Fruit fly (Drosophila melanogaster) whole organism, embryonic: ENCODE measurements around the gene CG9338.

ENCODE experiments used
- CG11085 ChIP-seq: fragments of 200-800 bp; sonication (Bioruptor generic); IDR thresholded peaks from 2 replicates; pipeline ENCODE4 v1.3.6; 2022; ENCODE audit warnings: missing biosample characterization, missing genetic modification characterization
- CG11560 ChIP-seq: fragments of 200-800 bp; sonication (Bioruptor generic); IDR thresholded peaks from 3 replicates; pipeline ENCODE4 v1.3.6; 2022; ENCODE audit warnings: missing biosample characterization, missing genetic modification characterization
- CG13424 ChIP-seq: fragments of 200-800 bp; sonication (Bioruptor generic); optimal IDR thresholded peaks from 2 replicates; lab custom pipeline; 2019; ENCODE audit warnings: missing biosample characterization, mild to moderate bottlenecking, missing genetic modification characterization, moderate library complexity
- CG13894 ChIP-seq: fragments of 200-800 bp; sonication (Bioruptor generic); optimal IDR thresholded peaks from 3 replicates; lab custom pipeline; 2018; ENCODE audit warnings: missing biosample characterization, mild to moderate bottlenecking, missing genetic modification characterization, moderate library complexity
- CG14050 ChIP-seq: fragments of 200-800 bp; sonication (Bioruptor generic); IDR thresholded peaks from 3 replicates; pipeline ENCODE4 v1.3.6; 2022; ENCODE audit warnings: missing biosample characterization, missing genetic modification characterization
- CG15011 ChIP-seq: fragments of 200-800 bp; sonication (Bioruptor generic); optimal IDR thresholded peaks from 3 replicates; lab custom pipeline; 2018; ENCODE audit warnings: missing biosample characterization, mild to moderate bottlenecking, missing genetic modification characterization
- CG15269 ChIP-seq: fragments of 200-800 bp; sonication (Bioruptor generic); optimal IDR thresholded peaks from 2 replicates; lab custom pipeline; 2018; ENCODE audit warnings: missing biosample characterization, mild to moderate bottlenecking, missing genetic modification characterization, moderate library complexity
- CG1647 ChIP-seq: fragments of 200-800 bp; sonication (Bioruptor generic); optimal IDR thresholded peaks from 3 replicates; lab custom pipeline; 2016; ENCODE audit warnings: missing biosample characterization, missing genetic modification characterization
- CG17568 ChIP-seq: fragments of 200-800 bp; sonication (Bioruptor generic); optimal IDR thresholded peaks from 2 replicates; lab custom pipeline; 2018; ENCODE audit warnings: missing biosample characterization, mild to moderate bottlenecking, missing genetic modification characterization, moderate library complexity
- CG2116 ChIP-seq: fragments of 200-800 bp; sonication (Bioruptor generic); optimal IDR thresholded peaks from 3 replicates; lab custom pipeline; 2018; ENCODE audit warnings: missing biosample characterization, mild to moderate bottlenecking, missing genetic modification characterization
- CG2678 ChIP-seq: fragments of 200-800 bp; sonication (Bioruptor generic); optimal IDR thresholded peaks from 3 replicates; lab custom pipeline; 2019; ENCODE audit warnings: missing biosample characterization, mild to moderate bottlenecking, missing genetic modification characterization, moderate library complexity
- CG4404 ChIP-seq: fragments of 200-800 bp; sonication (Bioruptor generic); IDR thresholded peaks from 2 replicates; pipeline ENCODE4 v1.3.6; 2022; ENCODE audit warnings: missing biosample characterization, missing genetic modification characterization
- CG7372 ChIP-seq: fragments of 200-800 bp; sonication (Bioruptor generic); IDR thresholded peaks from 2 replicates; pipeline ENCODE4 v1.3.6; 2022; ENCODE audit warnings: missing biosample characterization, missing genetic modification characterization
- CG7987 ChIP-seq: fragments of 200-800 bp; sonication (Bioruptor generic); optimal IDR thresholded peaks from 2 replicates; lab custom pipeline; 2018; ENCODE audit warnings: missing biosample characterization, mild to moderate bottlenecking, missing genetic modification characterization, moderate library complexity
- CG8290 ChIP-seq, 3 experiments: fragments of 200-800 bp; sonication (Bioruptor generic); optimal IDR thresholded peaks; 2 replicates each; lab custom pipeline; 2016 to 2019; ENCODE audit warnings: missing biosample characterization in 3 of 3, missing genetic modification characterization in 3 of 3, mild to moderate bottlenecking in 2 of 3, moderate library complexity in 1 of 3
- CG9817 ChIP-seq: fragments of 200-800 bp; sonication (Bioruptor generic); optimal IDR thresholded peaks from 2 replicates; lab custom pipeline; 2018; ENCODE audit warnings: missing biosample characterization, mild to moderate bottlenecking, missing genetic modification characterization, moderate library complexity
- CG9876 ChIP-seq: fragments of 200-800 bp; sonication (Bioruptor generic); optimal IDR thresholded peaks from 2 replicates; lab custom pipeline; 2016; ENCODE audit warnings: missing biosample characterization, missing genetic modification characterization
- Camta ChIP-seq: fragments of 200-800 bp; sonication (Bioruptor generic); optimal IDR thresholded peaks from 2 replicates; lab custom pipeline; 2016; ENCODE audit warnings: missing biosample characterization, missing genetic modification characterization
- Chrac-16 ChIP-seq: fragments of 200-800 bp; sonication (Bioruptor generic); optimal IDR thresholded peaks from 3 replicates; lab custom pipeline; 2016; ENCODE audit warnings: missing biosample characterization, missing genetic modification characterization
- CkIIα-i1 ChIP-seq: fragments of 200-800 bp; sonication (Bioruptor generic); IDR thresholded peaks from 2 replicates; pipeline ENCODE4 v1.3.6; 2022; ENCODE audit warnings: missing biosample characterization, missing genetic modification characterization
- Dll ChIP-seq: fragments of 200-800 bp; sonication (Bioruptor generic); IDR thresholded peaks from 4 replicates; pipeline ENCODE4 v1.3.6; 2022; ENCODE audit warnings: missing biosample characterization, missing genetic modification characterization; ENCODE audit not compliant: partially characterized antibody
- E2f2 ChIP-seq: fragments of 200-800 bp; sonication (Bioruptor generic); IDR thresholded peaks from 2 replicates; pipeline ENCODE4 v1.3.6; 2022; ENCODE audit warnings: missing biosample characterization, missing genetic modification characterization
- HLHmδ ChIP-seq: fragments of 200-800 bp; sonication (Bioruptor generic); optimal IDR thresholded peaks from 2 replicates; lab custom pipeline; 2018; ENCODE audit warnings: missing biosample characterization, mild to moderate bottlenecking, missing genetic modification characterization, moderate library complexity
- HmgD ChIP-seq: fragments of 200-800 bp; sonication (Bioruptor generic); optimal IDR thresholded peaks from 3 replicates; lab custom pipeline; 2016; ENCODE audit warnings: missing biosample characterization, missing genetic modification characterization
- Hmr ChIP-seq: fragments of 200-800 bp; sonication (Bioruptor generic); optimal IDR thresholded peaks from 3 replicates; lab custom pipeline; 2017; ENCODE audit warnings: mild to moderate bottlenecking, missing biosample characterization, missing genetic modification reagents, missing genetic modification characterization
- Med ChIP-seq: fragments of 200-800 bp; sonication (Bioruptor generic); peaks from one replicate; lab custom pipeline; 2016; ENCODE audit warnings: missing biosample characterization, missing genetic modification characterization, mild to moderate bottlenecking, inconsistent platforms, moderate library complexity
- Meics ChIP-seq: fragments of 200-800 bp; sonication (Bioruptor generic); optimal IDR thresholded peaks from 2 replicates; lab custom pipeline; 2017; ENCODE audit warnings: missing biosample characterization, mild to moderate bottlenecking, missing genetic modification characterization
- NFAT ChIP-seq: fragments of 200-800 bp; sonication (Bioruptor generic); IDR thresholded peaks from 2 replicates; pipeline ENCODE4 v1.3.6; 2022; ENCODE audit warnings: missing biosample characterization, missing genetic modification characterization
- Oli ChIP-seq: fragments of 200-800 bp; sonication (Bioruptor generic); optimal IDR thresholded peaks from 2 replicates; lab custom pipeline; 2018; ENCODE audit warnings: missing biosample characterization, mild to moderate bottlenecking, missing genetic modification characterization, moderate library complexity
- Six4 ChIP-seq: fragments of 200-800 bp; sonication (Bioruptor generic); optimal IDR thresholded peaks from 2 replicates; lab custom pipeline; 2016; ENCODE audit warnings: missing biosample characterization, missing genetic modification characterization
- Stat92E ChIP-seq, 3 experiments: fragments of >200 bp in 2 of 3; fragments of 200-800 bp in 1 of 3; sonication (Bioruptor generic) in 1 of 3; optimal IDR thresholded peaks; 2 replicates each; lab custom pipeline; 2017 to 2019; ENCODE audit warnings: missing biosample characterization in 3 of 3, missing genetic modification characterization in 3 of 3, mild to moderate bottlenecking in 1 of 3, moderate library complexity in 1 of 3
- Trl ChIP-seq, 3 experiments: fragments of >200 bp in 2 of 3; fragments of 200-800 bp in 1 of 3; sonication (Bioruptor generic) in 1 of 3; optimal IDR thresholded peaks; 2 replicates in 1 of 3; 3 replicates in 2 of 3; lab custom pipeline; 2016 to 2017; ENCODE audit warnings: missing biosample characterization in 1 of 3, missing genetic modification characterization in 1 of 3
- amos ChIP-seq: fragments of 200-800 bp; sonication (Bioruptor generic); IDR thresholded peaks from 2 replicates; pipeline ENCODE4 v1.3.6; 2022; ENCODE audit warnings: missing biosample characterization, missing genetic modification characterization; ENCODE audit not compliant: partially characterized antibody
- ato ChIP-seq: fragments of 200-800 bp; sonication (Bioruptor generic); IDR thresholded peaks from 2 replicates; pipeline ENCODE4 v1.3.6; 2022; ENCODE audit warnings: missing biosample characterization, missing genetic modification characterization; ENCODE audit not compliant: partially characterized antibody
- az2 ChIP-seq: fragments of 200-800 bp; sonication (Bioruptor generic); optimal IDR thresholded peaks from 3 replicates; lab custom pipeline; 2016; ENCODE audit warnings: missing biosample characterization, missing genetic modification characterization
- dan ChIP-seq: fragments of 200-800 bp; sonication (Bioruptor generic); IDR thresholded peaks from 2 replicates; pipeline ENCODE4 v1.3.6; 2022; ENCODE audit warnings: missing biosample characterization, missing genetic modification characterization
- dm ChIP-seq: fragments of 200-800 bp; sonication (Bioruptor generic); optimal IDR thresholded peaks from 3 replicates; lab custom pipeline; 2016; ENCODE audit warnings: missing biosample characterization, missing genetic modification characterization
- dmrt11E ChIP-seq: fragments of 200-800 bp; sonication (Bioruptor generic); optimal IDR thresholded peaks from 3 replicates; lab custom pipeline; 2018; ENCODE audit warnings: missing biosample characterization, mild to moderate bottlenecking, missing genetic modification characterization, moderate library complexity
- gfzf ChIP-seq: fragments of 200-800 bp; sonication (Bioruptor generic); optimal IDR thresholded peaks from 2 replicates; lab custom pipeline; 2016; ENCODE audit warnings: missing biosample characterization, mild to moderate bottlenecking, missing genetic modification characterization, moderate library complexity
- jing ChIP-seq: fragments of 200-800 bp; sonication (Bioruptor generic); optimal IDR thresholded peaks from 2 replicates; lab custom pipeline; 2018; ENCODE audit warnings: missing biosample characterization, mild to moderate bottlenecking, missing genetic modification characterization
- maf-S ChIP-seq: fragments of 200-800 bp; sonication (Bioruptor generic); optimal IDR thresholded peaks from 2 replicates; lab custom pipeline; 2016; ENCODE audit warnings: missing biosample characterization, missing genetic modification characterization
- mam ChIP-seq: fragments of 200-800 bp; sonication (Bioruptor generic); optimal IDR thresholded peaks from 3 replicates; lab custom pipeline; 2016; ENCODE audit warnings: missing biosample characterization, missing genetic modification characterization
- nerfin-1 ChIP-seq: fragments of 200-800 bp; sonication (Bioruptor generic); optimal IDR thresholded peaks from 3 replicates; lab custom pipeline; 2019; ENCODE audit warnings: missing biosample characterization, mild to moderate bottlenecking, missing genetic modification characterization, moderate library complexity
- pum ChIP-seq: fragments of 200-800 bp; sonication (Bioruptor generic); optimal IDR thresholded peaks from 2 replicates; lab custom pipeline; 2016; ENCODE audit warnings: missing biosample characterization, missing genetic modification characterization
- scrt ChIP-seq: fragments of 200-800 bp; sonication (Bioruptor generic); optimal IDR thresholded peaks from 2 replicates; lab custom pipeline; 2018; ENCODE audit warnings: missing biosample characterization, mild to moderate bottlenecking, missing genetic modification characterization, moderate library complexity
- sd ChIP-seq: fragments of 200-800 bp; sonication (Bioruptor generic); optimal IDR thresholded peaks from 3 replicates; lab custom pipeline; 2018; ENCODE audit warnings: missing biosample characterization, mild to moderate bottlenecking, missing genetic modification characterization, moderate library complexity
- sob ChIP-seq: fragments of 200-800 bp; sonication (Bioruptor generic); IDR thresholded peaks from 2 replicates; pipeline ENCODE4 v1.3.6; 2022; ENCODE audit warnings: missing biosample characterization, missing genetic modification characterization
- vfl ChIP-seq: fragments of 200-800 bp; sonication (Bioruptor generic); optimal IDR thresholded peaks from 2 replicates; lab custom pipeline; 2016; ENCODE audit warnings: missing biosample characterization, missing genetic modification characterization
- wek ChIP-seq: fragments of 200-800 bp; sonication (Bioruptor generic); optimal IDR thresholded peaks from 3 replicates; lab custom pipeline; 2018; ENCODE audit warnings: missing biosample characterization, mild to moderate bottlenecking, missing genetic modification characterization, moderate library complexity
- z ChIP-seq: fragments of 200-800 bp; sonication (Bioruptor generic); IDR thresholded peaks from 3 replicates; pipeline ENCODE4 v1.3.6; 2022; ENCODE audit warnings: missing biosample characterization, missing genetic modification characterization

The CG9338 gene

DNA sequence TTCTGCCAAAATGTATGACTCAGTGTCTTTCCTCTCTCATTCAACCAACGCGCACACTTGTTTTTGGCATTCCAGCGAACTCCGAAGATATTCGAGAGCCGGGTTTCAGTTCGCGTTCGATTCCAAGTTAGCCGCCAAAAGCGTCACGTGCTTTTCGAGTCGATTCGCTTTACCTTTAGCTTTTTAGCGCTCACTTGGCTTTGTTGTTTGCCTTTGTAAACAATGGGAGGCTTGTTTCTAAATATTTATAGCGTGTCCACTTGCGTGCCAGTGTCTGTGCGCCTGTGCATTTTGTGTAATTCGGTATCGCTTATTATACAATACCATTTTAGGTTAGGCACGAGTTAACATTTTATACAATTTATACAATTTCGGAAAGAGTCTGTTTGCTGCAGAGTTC is 46.4 kb downstream of the CG9338 start (continued):
- TF ChIP-seq az2 (no peak), CkIIα-i1 (GFP tag; lab: Robert Waterston, UW) (no peak), mam (GFP tag; lab: Kevin White, UChicago) (no peak), Camta (GFP tag; lab: Kevin White, UChicago) (peak; percentile 3), nerfin-1 (no peak), Dll (GFP tag; lab: Robert Waterston, UW) (no peak), CG2116 (GFP tag; lab: Kevin White, UChicago) (no peak), CG7372 (GFP tag; lab: Robert Waterston, UW) (no peak), CG2678 (tag; lab: Kevin White, UChicago) (peak; percentile 56), CG9876 (no peak), CG9817 (tag; lab: Kevin White, UChicago) (no peak), CG13894 (peak; percentile 18), CG15011 (peak; percentile 1), sd (tag; lab: Kevin White, UChicago) (peak; percentile 89), ato (no peak), CG11085 (GFP tag; lab: Robert Waterston, UW) (no peak), E2f2 (GFP tag; lab: Robert Waterston, UW) (no peak), wek (GFP tag; lab: Kevin White, UChicago) (peak; percentile 59), Med (peak; percentile 91), dan (GFP tag; lab: Robert Waterston, UW) (no peak), dmrt11E (tag; lab: Kevin White, UChicago) (no peak), CG8290 (GFP tag; optimal IDR thresholded peaks at IDR 0.05; lab: Kevin White, UChicago) (no peak), CG8290 (tag; optimal IDR thresholded peaks at IDR 0.05; lab: Kevin White, UChicago) (peak in 1 of 2 experiments; percentile 69), CG7987 (GFP tag; lab: Kevin White, UChicago) (peak; percentile 57), NFAT (GFP tag; lab: Robert Waterston, UW) (no peak), jing (GFP tag; lab: Kevin White, UChicago) (no peak), CG15269 (tag; lab: Kevin White, UChicago) (peak; percentile 61), Six4 (no peak), CG4404 (no peak), HLHmδ (no peak), z (GFP tag; lab: Robert Waterston, UW) (no peak), Chrac-16 (GFP tag; lab: Kevin White, UChicago) (no peak), scrt (GFP tag; lab: Kevin White, UChicago) (no peak), pum (GFP tag; lab: Kevin White, UChicago) (no peak), sob (GFP tag; lab: Robert Waterston, UW) (no peak), maf-S (no peak), Oli (tag; lab: Kevin White, UChicago) (no peak), Meics (GFP tag; lab: Kevin White, UChicago) (peak; percentile 37), vfl (GFP tag; lab: Kevin White, UChicago) (no peak), CG14050 (no peak), Stat92E (GFP tag; optimal IDR thresholded peaks at IDR 0.05; lab: Kevin White, UChicago) (no peak), dm (no peak), Hmr (GFP tag; lab: Kevin White, UChicago) (peak; percentile 61), gfzf (GFP tag; lab: Kevin White, UChicago) (no peak), Trl (optimal IDR thresholded peaks at IDR 0.05; lab: Kevin White, UChicago) (no peak), Trl (GFP tag; optimal IDR thresholded peaks at IDR 0.05; lab: Kevin White, UChicago) (no peak), amos (GFP tag; lab: Robert Waterston, UW) (no peak), CG1647 (no peak), CG17568 (GFP tag; lab: Kevin White, UChicago) (peak; percentile 65), CG11560 (tag; lab: Robert Waterston, UW) (no peak), CG13424 (tag; lab: Kevin White, UChicago) (peak; percentile 35), HmgD (GFP tag; lab: Kevin White, UChicago) (no peak)
